Worm (Caenorhabditis elegans): ENCODE data around the gene T01D1.8.

The T01D1.8 gene

ce11 chrII:216598-216997 is 30.1 kb downstream of the T01D1.8 start, which contains the start of gene F48A11.4 (continued):
- TF ChIP-seq snpc-1.3 (tag; optimal IDR thresholded peaks at IDR 0.05; ENCODE audit: insufficient read depth) = peak; percentile 53
- peak; percentile 19 for TF ChIP-seq die-1 (tag; optimal IDR thresholded peaks at IDR 0.05)
- TF ChIP-seq madf-8 (GFP tag; conservative IDR thresholded peaks at IDR 0.05) = peak; percentile 68
- TF ChIP-seq bed-1 (GFP tag; IDR thresholded peaks at IDR 0.05) = 0 out of 2 replicates have a peak, but pooled peaks have one; percentile 42
- TF ChIP-seq nhr-120 (GFP tag; IDR thresholded peaks at IDR 0.05) = no peak
- peak; percentile 71 for TF ChIP-seq ceh-91 (GFP tag; IDR thresholded peaks at IDR 0.05)
- peak; percentile 90 for TF ChIP-seq ztf-26 (tag; optimal IDR thresholded peaks at IDR 0.05)
- no peak for TF ChIP-seq ztf-22 (GFP tag; optimal IDR thresholded peaks at IDR 0.05)
- 0 out of 2 replicates have a peak, but pooled peaks have one; percentile 62 for TF ChIP-seq lag-1 (GFP tag; IDR thresholded peaks at IDR 0.05)
- no peak for TF ChIP-seq cebp-2 (GFP tag; IDR thresholded peaks at IDR 0.05)
- no peak for TF ChIP-seq mel-28 (tag; optimal IDR thresholded peaks at IDR 0.05; ENCODE audit: borderline replicate concordance)
- no peak for TF ChIP-seq F57A8.1 (GFP tag; optimal IDR thresholded peaks at IDR 0.05)
- TF ChIP-seq dpl-1 (GFP tag; optimal IDR thresholded peaks at IDR 0.05) = peak; percentile 93
- 0 out of 2 replicates have a peak, but pooled peaks have one; percentile 19 for TF ChIP-seq egl-18 (GFP tag; IDR thresholded peaks at IDR 0.05)
- peak; percentile 60 to 98 (median 86) for TF ChIP-seq lin-35 (GFP tag; optimal IDR thresholded peaks at IDR 0.05)
- TF ChIP-seq hlh-26 (GFP tag; conservative IDR thresholded peaks at IDR 0.05) = no peak
- no peak for TF ChIP-seq aptf-3 (GFP tag; IDR thresholded peaks at IDR 0.05)
- TF ChIP-seq mes-4 (tag; optimal IDR thresholded peaks at IDR 0.05) = no peak
- TF ChIP-seq mcd-1 (GFP tag; IDR thresholded peaks at IDR 0.05) = peak; percentile 99
- TF ChIP-seq nhr-27 (tag; optimal IDR thresholded peaks at IDR 0.05) = no peak
- no peak for TF ChIP-seq snpc-1.1 (tag; optimal IDR thresholded peaks at IDR 0.05; ENCODE audit: insufficient read depth)
- no peak for TF ChIP-seq akir-1 (GFP tag; optimal IDR thresholded peaks at IDR 0.05)
- TF ChIP-seq rec-8 (tag; optimal IDR thresholded peaks at IDR 0.05) = peak in 1 of 2 experiments; percentile 40
- TF ChIP-seq him-1 (tag; optimal IDR thresholded peaks at IDR 0.05) = peak; percentile 88
- no peak for TF ChIP-seq fkh-3 (tag; optimal IDR thresholded peaks at IDR 0.05)
- peak; percentile 90 for TF ChIP-seq pbrm-1 (GFP tag; IDR thresholded peaks at IDR 0.05)
- TF ChIP-seq Y79H2A.3 (GFP tag; conservative IDR thresholded peaks at IDR 0.05) = 0 out of 2 replicates have a peak, but pooled peaks have one; percentile 41
- peak; percentile 73 for TF ChIP-seq gei-17 (GFP tag; optimal IDR thresholded peaks at IDR 0.05)
- peak; percentile 92 for TF ChIP-seq zim-3 (tag; optimal IDR thresholded peaks at IDR 0.05)
- TF ChIP-seq B0035.1 (tag; optimal IDR thresholded peaks at IDR 0.05) = peak; percentile 71
- peak; percentile 99 for TF ChIP-seq lin-54 (GFP tag; optimal IDR thresholded peaks at IDR 0.05)
- no peak for TF ChIP-seq F39B2.1 (GFP tag; IDR thresholded peaks at IDR 0.05)
- no peak for TF ChIP-seq T07F8.4 (tag; optimal IDR thresholded peaks at IDR 0.05)
- TF ChIP-seq let-607 (tag; optimal IDR thresholded peaks at IDR 0.05) = peak; percentile 39 to 62
- no peak for TF ChIP-seq T26A5.8 (tag; optimal IDR thresholded peaks at IDR 0.05)
- no peak for TF ChIP-seq sea-2 (GFP tag; IDR thresholded peaks at IDR 0.05)
- no peak for TF ChIP-seq ztf-28 (GFP tag; IDR thresholded peaks at IDR 0.05)
- no peak for TF ChIP-seq rpc-1 (optimal IDR thresholded peaks at IDR 0.05)
- no peak for TF ChIP-seq rpc-1 (tag; optimal IDR thresholded peaks at IDR 0.05)
- TF ChIP-seq Y56A3A.18 (GFP tag; IDR thresholded peaks at IDR 0.05) = peak; percentile 74; the same call in 1 of the 2 replicates
- peak; percentile 24 for TF ChIP-seq somi-1 (GFP tag; optimal IDR thresholded peaks at IDR 0.05)
- peak; percentile 77 for TF ChIP-seq attf-5 (GFP tag; optimal IDR thresholded peaks at IDR 0.05)
- no peak for TF ChIP-seq mxl-1 (tag; optimal IDR thresholded peaks at IDR 0.05)
- peak; percentile 63 for TF ChIP-seq madf-10 (tag; optimal IDR thresholded peaks at IDR 0.05)
- TF ChIP-seq hlh-12 (tag; optimal IDR thresholded peaks at IDR 0.05) = no peak
- no peak for TF ChIP-seq nhr-90 (tag; optimal IDR thresholded peaks at IDR 0.05)
- TF ChIP-seq lir-1 (GFP tag; conservative IDR thresholded peaks at IDR 0.05) = peak; percentile 63; the same call in 1 of the 2 replicates
- TF ChIP-seq ztf-6 (GFP tag; IDR thresholded peaks at IDR 0.05) = no peak
- no peak for TF ChIP-seq unc-62 (GFP tag; optimal IDR thresholded peaks at IDR 0.05)
